Worm (Caenorhabditis elegans): ENCODE data around the gene eelo-1.

ce11 chrIII:1578566-1578965, 20.2 kb upstream of the eelo-1 start:
- no peak for TF ChIP-seq ceh-36 (tag; optimal IDR thresholded peaks at IDR 0.05)
- no peak for TF ChIP-seq flt-1 (GFP tag; IDR thresholded peaks at IDR 0.05)
- no peak for TF ChIP-seq ama-1 (optimal IDR thresholded peaks at IDR 0.05)
- no peak for TF ChIP-seq tbx-11 (GFP tag; IDR thresholded peaks at IDR 0.05)

Measured in whole organism, early embryonic.